Worm (Caenorhabditis elegans) whole organism, L2 larva: ENCODE data around the gene B0507.1.

Source experiments
- C34F6.9 ChIP-seq: fragments of 150-350 bp; optimal IDR thresholded peaks from 2 replicates; lab custom pipeline; 2014; ENCODE audit warnings: missing biosample characterization, missing genetic modification characterization
- F13H6.1 ChIP-seq: sonication (generic microtip); optimal IDR thresholded peaks from 2 replicates; lab custom pipeline; 2016; ENCODE audit warnings: missing genetic modification characterization, missing compliant biosample characterization
- R02D3.7 ChIP-seq: fragments of 150-350 bp; optimal IDR thresholded peaks from 2 replicates; lab custom pipeline; 2014; ENCODE audit warnings: missing biosample characterization, missing genetic modification characterization
- alr-1 ChIP-seq: fragments of 150-350 bp; optimal IDR thresholded peaks from 2 replicates; lab custom pipeline; 2014; ENCODE audit warnings: missing biosample characterization, missing genetic modification characterization
- aly-2 ChIP-seq: fragments of 150-350 bp; optimal IDR thresholded peaks from 2 replicates; lab custom pipeline; 2014; ENCODE audit warnings: missing biosample characterization, missing genetic modification characterization
- ama-1 ChIP-seq: fragments of 150-350 bp; optimal IDR thresholded peaks from 2 replicates; lab custom pipeline; 2018; ENCODE audit warnings: inconsistent platforms
- ceh-16 ChIP-seq: fragments of 150-350 bp; optimal IDR thresholded peaks from 2 replicates; lab custom pipeline; 2014; ENCODE audit warnings: missing biosample characterization, missing genetic modification characterization
- crh-2 ChIP-seq: sonication (generic microtip); optimal IDR thresholded peaks from 2 replicates; lab custom pipeline; 2017; ENCODE audit warnings: missing biosample characterization, missing genetic modification characterization
- dmd-4 ChIP-seq: sonication (generic microtip); optimal IDR thresholded peaks from 2 replicates; lab custom pipeline; 2017; ENCODE audit warnings: missing biosample characterization, missing genetic modification characterization
- egl-27 ChIP-seq: sonication (generic microtip); optimal IDR thresholded peaks from 3 replicates; lab custom pipeline; 2017; ENCODE audit warnings: missing biosample characterization, missing genetic modification reagents, missing genetic modification characterization
- elt-1 ChIP-seq: fragments of 150-350 bp; optimal IDR thresholded peaks from 2 replicates; lab custom pipeline; 2014; ENCODE audit warnings: missing biosample characterization, missing genetic modification characterization
- fos-1 ChIP-seq: fragments of 150-350 bp; optimal IDR thresholded peaks from 2 replicates; lab custom pipeline; 2014; ENCODE audit warnings: missing biosample characterization, missing genetic modification characterization
- gmeb-1 ChIP-seq: fragments of 150-350 bp; optimal IDR thresholded peaks from 2 replicates; lab custom pipeline; 2014; ENCODE audit warnings: missing biosample characterization, missing genetic modification characterization
- lin-13 ChIP-seq: fragments of 150-350 bp; optimal IDR thresholded peaks from 2 replicates; lab custom pipeline; 2014; ENCODE audit warnings: missing biosample characterization, missing genetic modification reagents, missing genetic modification characterization
- lin-39 ChIP-seq: fragments of 150-350 bp; optimal IDR thresholded peaks from 2 replicates; lab custom pipeline; 2014; ENCODE audit warnings: missing biosample characterization, missing genetic modification reagents, missing genetic modification characterization
- mab-5 ChIP-seq: fragments of 150-350 bp; optimal IDR thresholded peaks from 2 replicates; lab custom pipeline; 2014; ENCODE audit warnings: missing biosample characterization, missing genetic modification characterization
- mbf-1 ChIP-seq: sonication (generic microtip); optimal IDR thresholded peaks from 2 replicates; lab custom pipeline; 2017; ENCODE audit warnings: missing biosample characterization, missing genetic modification characterization
- mdl-1 ChIP-seq, 2 experiments: fragments of 150-350 bp in 1 of 2; sonication (generic microtip) in 1 of 2; optimal IDR thresholded peaks; 2 replicates each; lab custom pipeline; 2017; ENCODE audit warnings: missing biosample characterization in 2 of 2, missing genetic modification characterization in 2 of 2
- nhr-10 ChIP-seq: sonication (generic microtip); optimal IDR thresholded peaks from 2 replicates; lab custom pipeline; 2017; ENCODE audit warnings: missing biosample characterization, missing genetic modification characterization
- nhr-12 ChIP-seq: fragments of 150-350 bp; optimal IDR thresholded peaks from 2 replicates; lab custom pipeline; 2014; ENCODE audit warnings: missing biosample characterization, missing genetic modification characterization
- nhr-129 ChIP-seq: fragments of 150-350 bp; optimal IDR thresholded peaks from 2 replicates; lab custom pipeline; 2014; ENCODE audit warnings: missing biosample characterization, missing genetic modification characterization
- nhr-23 ChIP-seq: fragments of 150-350 bp; optimal IDR thresholded peaks from 2 replicates; lab custom pipeline; 2014; ENCODE audit warnings: missing biosample characterization, missing genetic modification reagents, missing genetic modification characterization
- nhr-237 ChIP-seq: fragments of 150-350 bp; optimal IDR thresholded peaks from 2 replicates; lab custom pipeline; 2014; ENCODE audit warnings: missing biosample characterization, missing genetic modification characterization
- peb-1 ChIP-seq: fragments of 150-350 bp; optimal IDR thresholded peaks from 2 replicates; lab custom pipeline; 2014; ENCODE audit warnings: missing biosample characterization, missing genetic modification characterization
- skn-1 ChIP-seq: sonication (generic microtip); optimal IDR thresholded peaks from 2 replicates; lab custom pipeline; 2017; ENCODE audit warnings: missing biosample characterization, missing genetic modification characterization
- sma-3 ChIP-seq: sonication (generic microtip); optimal IDR thresholded peaks from 2 replicates; lab custom pipeline; 2016; ENCODE audit warnings: missing genetic modification reagents, missing genetic modification characterization, missing compliant biosample characterization
- snpc-4 ChIP-seq: fragments of 150-350 bp; optimal IDR thresholded peaks from 2 replicates; lab custom pipeline; 2014; ENCODE audit warnings: missing biosample characterization, missing genetic modification characterization
- unc-39 ChIP-seq: fragments of 150-350 bp; optimal IDR thresholded peaks from 2 replicates; lab custom pipeline; 2014; ENCODE audit warnings: missing biosample characterization, missing genetic modification characterization
- unc-55 ChIP-seq: fragments of 150-350 bp; sonication (generic microtip); optimal IDR thresholded peaks from 3 replicates; lab custom pipeline; 2014; ENCODE audit warnings: missing biosample characterization, missing genetic modification reagents, missing genetic modification characterization
- unc-62 ChIP-seq: fragments of 150-350 bp; optimal IDR thresholded peaks from 2 replicates; lab custom pipeline; 2014; ENCODE audit warnings: missing biosample characterization, missing genetic modification reagents, missing genetic modification characterization
- zag-1 ChIP-seq: fragments of 150-350 bp; optimal IDR thresholded peaks from 2 replicates; lab custom pipeline; 2014; ENCODE audit warnings: missing biosample characterization, missing genetic modification characterization
- ztf-11 ChIP-seq: sonication (generic microtip); optimal IDR thresholded peaks from 2 replicates; lab custom pipeline; 2017; ENCODE audit warnings: missing biosample characterization, missing genetic modification characterization
- ztf-4 ChIP-seq: fragments of 150-350 bp; optimal IDR thresholded peaks from 2 replicates; lab custom pipeline; 2014; ENCODE audit warnings: missing biosample characterization, missing genetic modification characterization

B0507.1 gene

ce11 chrV:8739136-8739535 is 37.2 kb upstream of the B0507.1 start, which contains the start of gene ZC196.2:
TSS of gene ZC196.2 (plus strand) at chrV:8739436.
- TF ChIP-seq snpc-4 (tag; lab: Kevin White, UChicago) = no peak
- no peak for TF ChIP-seq ama-1 (lab: Kevin White, UChicago)

ce11 chrV:8745858-8746257 is 30.5 kb upstream of the B0507.1 start, which contains the start of gene B0507.6:
TSS of gene B0507.6 (plus strand) at chrV:8746158.
- TF ChIP-seq unc-55 (GFP tag; lab: Kevin White, UChicago) (no peak), nhr-12 (tag; lab: Kevin White, UChicago) (no peak)

- TF ChIP-seq ztf-4 (tag; lab: Kevin White, UChicago) (no peak), alr-1 (tag; lab: Kevin White, UChicago) (no peak), unc-39 (no peak), mdl-1 (tag; optimal IDR thresholded peaks at IDR 0.05; lab: Kevin White, UChicago) (no peak), nhr-237 (tag; lab: Kevin White, UChicago) (no peak), snpc-4 (tag; lab: Kevin White, UChicago) (no peak), unc-55 (GFP tag; lab: Kevin White, UChicago) (no peak), elt-1 (tag; lab: Kevin White, UChicago) (no peak), lin-13 (no peak), sma-3 (GFP tag; lab: Kevin White, UChicago) (no peak), peb-1 (tag; lab: Kevin White, UChicago) (no peak), egl-27 (tag; lab: Kevin White, UChicago) (no peak), skn-1 (tag; lab: Kevin White, UChicago) (no peak), gmeb-1 (tag; lab: Kevin White, UChicago) (no peak)
- TF ChIP-seq, all 48 proteins: peak for 0
Observed at ce11 chrV:8753395-8753794, 23.0 kb upstream of the B0507.1 start, which contains the start of gene B0507.5. TSS of gene B0507.5 (plus strand) at chrV:8753695.

ce11 chrV:8754670-8755069 is 21.7 kb upstream of the B0507.1 start, which contains the start of gene B0507.4:
TSS of gene B0507.4 (plus strand) at chrV:8754970.
- TF ChIP-seq lin-39 (tag; lab: Kevin White, UChicago) (no peak), aly-2 (no peak), skn-1 (tag; lab: Kevin White, UChicago) (no peak), mbf-1 (tag; lab: Kevin White, UChicago) (no peak), R02D3.7 (tag; lab: Kevin White, UChicago) (no peak)

- TF ChIP-seq unc-62 (no peak), fos-1 (no peak), R02D3.7 (tag; lab: Kevin White, UChicago) (no peak), unc-39 (no peak), crh-2 (tag; lab: Kevin White, UChicago) (no peak), gmeb-1 (tag; lab: Kevin White, UChicago) (no peak), F13H6.1 (no peak), ceh-16 (tag; lab: Kevin White, UChicago) (no peak), mdl-1 (tag; optimal IDR thresholded peaks at IDR 0.05; lab: Kevin White, UChicago) (no peak)
Observed at ce11 chrV:8758618-8759017, 17.8 kb upstream of the B0507.1 start, which contains the start of gene B0507.7. TSS of gene B0507.7 (minus strand) at chrV:8758718.

- TF ChIP-seq ama-1 (lab: Kevin White, UChicago) = no peak
- TF ChIP-seq, all 48 proteins: peak for 0
Observed at ce11 chrV:8760416-8760815, 16.0 kb upstream of the B0507.1 start, which contains the start of gene ddn-1. TSS of gene ddn-1 (minus strand) at chrV:8760516.

ce11 chrV:8762861-8763260 is 13.5 kb upstream of the B0507.1 start, which contains the start of gene B0507.8:
TSS of gene B0507.8 (minus strand) at chrV:8762961.
- TF ChIP-seq nhr-10 = no peak
- TF ChIP-seq nhr-129 (tag; lab: Kevin White, UChicago) = no peak
- TF ChIP-seq nhr-23 = no peak
- no peak for TF ChIP-seq zag-1
- no peak for TF ChIP-seq C34F6.9 (tag; lab: Kevin White, UChicago)
- no peak for TF ChIP-seq ztf-11 (tag; lab: Kevin White, UChicago)
- no peak for TF ChIP-seq unc-55 (GFP tag; lab: Kevin White, UChicago)
- TF ChIP-seq crh-2 (tag; lab: Kevin White, UChicago) = no peak
- TF ChIP-seq dmd-4 (tag; lab: Kevin White, UChicago) = no peak
- TF ChIP-seq mab-5 (tag; lab: Kevin White, UChicago) = no peak
- TF ChIP-seq aly-2 = no peak
- no peak for TF ChIP-seq unc-62
